Worm (Caenorhabditis elegans) whole organism, L1 larva: ENCODE results near the gene ZK250.14.
"Not testable (repeated sequence)": the region's sequence is repeated elsewhere in the genome, so short reads cannot be mapped to it uniquely, and the experiment has no call there.

Experiments used
- C16A3.4 ChIP-seq: fragments of 150-350 bp; optimal IDR thresholded peaks from 2 replicates; lab custom pipeline; 2014; ENCODE audit warnings: missing biosample characterization, missing genetic modification characterization
- C34B4.2 ChIP-seq: sonication (generic microtip); optimal IDR thresholded peaks from 2 replicates; lab custom pipeline; 2017; ENCODE audit warnings: mild to moderate bottlenecking, missing genetic modification characterization, missing compliant biosample characterization
- F16B12.6 ChIP-seq: fragments of 150-350 bp; optimal IDR thresholded peaks from 2 replicates; lab custom pipeline; 2014; ENCODE audit warnings: missing biosample characterization, missing genetic modification characterization
- aha-1 ChIP-seq: fragments of 150-350 bp; optimal IDR thresholded peaks from 2 replicates; lab custom pipeline; 2014; ENCODE audit warnings: missing biosample characterization, missing genetic modification characterization
- blmp-1 ChIP-seq: fragments of 150-350 bp; optimal IDR thresholded peaks from 2 replicates; lab custom pipeline; 2014; ENCODE audit warnings: missing biosample characterization, missing genetic modification characterization
- ceh-63 ChIP-seq: fragments of 200-800 bp; sonication (Bioruptor generic); optimal IDR thresholded peaks from 2 replicates; lab custom pipeline; 2018; ENCODE audit warnings: mild to moderate bottlenecking, missing genetic modification characterization, missing compliant biosample characterization
- ceh-88 ChIP-seq: fragments of 200-800 bp; sonication (Bioruptor generic); IDR thresholded peaks from 2 replicates; pipeline ENCODE4 v1.3.6; 2022; ENCODE audit warnings: missing genetic modification characterization, missing compliant biosample characterization
- dpl-1 ChIP-seq, 3 experiments: fragments of 150-350 bp in 2 of 3; sonication (generic microtip) in 1 of 3; optimal IDR thresholded peaks; 2 replicates each; lab custom pipeline; 2014 to 2017; ENCODE audit warnings: missing biosample characterization in 3 of 3, missing genetic modification characterization in 3 of 3, missing genetic modification reagents in 3 of 3
- efl-1 ChIP-seq, 4 experiments: fragments of 150-350 bp; optimal IDR thresholded peaks in 3 of 4; peaks in 1 of 4; 1 replicate in 1 of 4; 2 replicates in 3 of 4; lab custom pipeline; 2014; ENCODE audit warnings: missing biosample characterization in 2 of 4, missing genetic modification characterization in 2 of 4, missing genetic modification reagents in 2 of 4
- efl-3 ChIP-seq: fragments of 200-800 bp; sonication (Bioruptor generic); optimal IDR thresholded peaks from 2 replicates; lab custom pipeline; 2018; ENCODE audit warnings: mild to moderate bottlenecking, missing genetic modification characterization, missing compliant biosample characterization
- elt-2 ChIP-seq: sonication (generic microtip); optimal IDR thresholded peaks from 2 replicates; lab custom pipeline; 2016; ENCODE audit warnings: missing genetic modification characterization, mild to moderate bottlenecking, inconsistent platforms, missing compliant biosample characterization, missing genetic modification reagents
- elt-3 ChIP-seq, 6 experiments: fragments of 150-350 bp in 1 of 6; sonication (generic microtip); optimal IDR thresholded peaks; 2 replicates each; lab custom pipeline; 2017 to 2018; ENCODE audit warnings: missing biosample characterization in 6 of 6, missing genetic modification characterization in 6 of 6, inconsistent platforms in 1 of 6
- ets-5 ChIP-seq: fragments of 200-800 bp; sonication (Bioruptor generic); IDR thresholded peaks from 2 replicates; pipeline ENCODE4 v1.3.6; 2022; ENCODE audit warnings: missing genetic modification characterization, missing compliant biosample characterization
- fkh-10 ChIP-seq: sonication (generic microtip); optimal IDR thresholded peaks from 2 replicates; lab custom pipeline; 2017; ENCODE audit warnings: missing biosample characterization, missing genetic modification reagents, missing genetic modification characterization
- fkh-4 ChIP-seq: sonication (generic microtip); optimal IDR thresholded peaks from 2 replicates; lab custom pipeline; 2016; ENCODE audit warnings: missing compliant biosample characterization, missing genetic modification characterization, borderline replicate concordance
- hlh-4 ChIP-seq: sonication (generic microtip); optimal IDR thresholded peaks from 2 replicates; lab custom pipeline; 2016; ENCODE audit warnings: mild to moderate bottlenecking, missing genetic modification characterization, missing compliant biosample characterization
- irx-1 ChIP-seq: sonication (generic microtip); optimal IDR thresholded peaks from 2 replicates; lab custom pipeline; 2016; ENCODE audit warnings: missing genetic modification characterization, missing compliant biosample characterization
- jun-1 ChIP-seq: fragments of 150-350 bp; optimal IDR thresholded peaks from 2 replicates; lab custom pipeline; 2014; ENCODE audit warnings: missing biosample characterization, missing genetic modification reagents, missing genetic modification characterization
- lin-13 ChIP-seq: fragments of 150-350 bp; optimal IDR thresholded peaks from 2 replicates; lab custom pipeline; 2014; ENCODE audit warnings: missing biosample characterization, missing genetic modification reagents, missing genetic modification characterization
- lin-14 ChIP-seq: fragments of 200-800 bp; sonication (Bioruptor generic); optimal IDR thresholded peaks from 2 replicates; lab custom pipeline; 2018; ENCODE audit warnings: mild to moderate bottlenecking, missing genetic modification characterization, moderate library complexity, missing compliant biosample characterization
- lin-35 ChIP-seq, 2 experiments: fragments of 150-350 bp; optimal IDR thresholded peaks; 2 replicates each; lab custom pipeline; 2014; ENCODE audit warnings: missing biosample characterization in 2 of 2, missing genetic modification characterization in 2 of 2, missing genetic modification reagents in 2 of 2
- lin-39 ChIP-seq: fragments of 150-350 bp; optimal IDR thresholded peaks from 2 replicates; lab custom pipeline; 2014; ENCODE audit warnings: missing biosample characterization, missing genetic modification reagents, missing genetic modification characterization
- lir-3 ChIP-seq: sonication (generic microtip); optimal IDR thresholded peaks from 2 replicates; lab custom pipeline; 2016; ENCODE audit warnings: mild to moderate bottlenecking, missing genetic modification characterization, moderate library complexity, missing compliant biosample characterization; ENCODE audit not compliant: poor library complexity
- nhr-11 ChIP-seq: fragments of 150-350 bp; optimal IDR thresholded peaks from 2 replicates; lab custom pipeline; 2014; ENCODE audit warnings: missing biosample characterization, missing genetic modification characterization
- nhr-47 ChIP-seq: sonication (generic microtip); optimal IDR thresholded peaks from 2 replicates; lab custom pipeline; 2016; ENCODE audit warnings: mild to moderate bottlenecking, missing genetic modification characterization, moderate library complexity, missing compliant biosample characterization
- nhr-76 ChIP-seq: sonication (generic microtip); optimal IDR thresholded peaks from 2 replicates; lab custom pipeline; 2017; ENCODE audit warnings: missing biosample characterization, missing genetic modification characterization
- nhr-85 ChIP-seq: sonication (generic microtip); peaks from one replicate; lab custom pipeline; 2016; ENCODE audit warnings: missing genetic modification characterization, inconsistent platforms, missing compliant biosample characterization
- pqm-1 ChIP-seq: sonication (generic microtip); optimal IDR thresholded peaks from 3 replicates; lab custom pipeline; 2017; ENCODE audit warnings: missing biosample characterization, missing genetic modification characterization
- snpc-4 ChIP-seq: fragments of 150-350 bp; optimal IDR thresholded peaks from 2 replicates; lab custom pipeline; 2014; ENCODE audit warnings: missing biosample characterization, missing genetic modification characterization
- tlp-1 ChIP-seq: fragments of 150-350 bp; optimal IDR thresholded peaks from 2 replicates; lab custom pipeline; 2014; ENCODE audit warnings: missing biosample characterization, missing genetic modification characterization
- xbp-1 ChIP-seq: sonication (generic microtip); optimal IDR thresholded peaks from 2 replicates; lab custom pipeline; 2016; ENCODE audit warnings: missing genetic modification characterization, missing compliant biosample characterization
- zag-1 ChIP-seq: fragments of 150-350 bp; optimal IDR thresholded peaks from 2 replicates; lab custom pipeline; 2014; ENCODE audit warnings: missing biosample characterization, missing genetic modification characterization
- ztf-4 ChIP-seq: fragments of 150-350 bp; optimal IDR thresholded peaks from 2 replicates; lab custom pipeline; 2014; ENCODE audit warnings: missing biosample characterization, missing genetic modification characterization

ZK250.14 gene

ce11 chrII:1955568-1955967 is 10.6 kb upstream of the ZK250.14 start, which contains the start of gene math-49:
Gene math-49, minus strand, starts transcription at chrII:1955668.
- TF ChIP-seq lir-3 (tag; lab: Kevin White, UChicago); efl-3 (GFP tag; lab: Kevin White, UChicago); C16A3.4 (tag; lab: Kevin White, UChicago): not testable (repeated sequence)

DNA sequence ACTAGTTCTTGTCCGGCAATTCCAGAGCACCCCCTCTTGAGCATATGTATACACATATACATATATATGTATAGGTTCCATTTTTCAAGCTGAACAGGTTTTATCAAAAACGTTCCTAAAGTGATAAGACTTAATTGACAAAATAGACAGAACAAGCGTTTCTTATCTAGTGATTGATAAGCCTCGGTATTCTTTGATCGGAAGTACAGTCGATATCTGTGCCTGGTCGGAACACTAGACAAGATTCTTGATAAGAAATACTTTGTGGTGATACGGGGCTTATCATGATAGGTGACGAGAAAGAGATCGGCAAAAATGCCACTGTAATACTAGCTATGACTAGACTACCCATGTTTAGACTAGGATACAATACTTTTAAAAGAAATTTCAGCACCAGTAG is 4.1 kb upstream of the ZK250.14 start:
- peak; percentile 56 for TF ChIP-seq tlp-1
- no peak for TF ChIP-seq fkh-10
- peak; percentile 56 for TF ChIP-seq pqm-1
- TF ChIP-seq zag-1 (tag; lab: Kevin White, UChicago): no peak
- peak; percentile 43 for TF ChIP-seq lin-14 (GFP tag; lab: Kevin White, UChicago)
- TF ChIP-seq jun-1: peak; percentile 64
- TF ChIP-seq elt-2 (tag; lab: Kevin White, UChicago): peak; percentile 98
- peak in 1 of 6 experiments; percentile 42 for TF ChIP-seq elt-3 (tag; optimal IDR thresholded peaks at IDR 0.05; lab: Kevin White, UChicago)

ce11 chrII:1948393-1948792 is 3.4 kb upstream of the ZK250.14 start, which contains the start of gene ZK250.2:
Gene ZK250.2, plus strand, starts transcription at chrII:1948693.
- TF ChIP-seq irx-1; aha-1; nhr-47 (tag; lab: Kevin White, UChicago): not testable (repeated sequence)

- TF ChIP-seq C34B4.2 (tag; lab: Kevin White, UChicago) (no peak), snpc-4 (tag; lab: Kevin White, UChicago) (no peak), ceh-63 (GFP tag; lab: Kevin White, UChicago) (no peak), zag-1 (tag; lab: Kevin White, UChicago) (no peak), nhr-85 (no peak), irx-1 (no peak), nhr-76 (tag; lab: Kevin White, UChicago) (no peak), ztf-4 (tag; lab: Kevin White, UChicago) (no peak), nhr-47 (tag; lab: Kevin White, UChicago) (no peak), ceh-88 (GFP tag; lab: Robert Waterston, UW) (no peak), xbp-1 (tag; lab: Kevin White, UChicago) (no peak), lir-3 (tag; lab: Kevin White, UChicago) (no peak), lin-39 (tag; lab: Kevin White, UChicago) (no peak), hlh-4 (no peak), blmp-1 (tag; lab: Kevin White, UChicago) (no peak), lin-13 (GFP tag; lab: Kevin White, UChicago) (no peak)
- TF ChIP-seq, all 84 proteins: peak for 0
Measured at ce11 chrII:1946427-1946826, 1.4 kb upstream of the ZK250.14 start, which contains the start of gene math-48. Gene math-48, minus strand, starts transcription at chrII:1946527.

ce11 chrII:1939652-1940051 is 5.3 kb downstream of the ZK250.14 start, which contains the start of gene ZK250.13:
Gene ZK250.13, minus strand, starts transcription at chrII:1939752.
- TF ChIP-seq nhr-11 (no peak), fkh-4 (tag; lab: Kevin White, UChicago) (no peak), F16B12.6 (tag; lab: Kevin White, UChicago) (no peak), elt-2 (tag; lab: Kevin White, UChicago) (peak; percentile 36)

- TF ChIP-seq lin-35 (GFP tag; optimal IDR thresholded peaks at IDR 0.05; lab: Kevin White, UChicago) (peak; percentile 5 to 56), ets-5 (GFP tag; lab: Robert Waterston, UW) (no peak), efl-1 (optimal IDR thresholded peaks at IDR 0.05; lab: Kevin White, UChicago) (peak in 1 of 2 experiments; percentile 52), efl-1 (GFP tag; optimal IDR thresholded peaks at IDR 0.05 in 1 of 2; lab: Kevin White, UChicago) (peak; percentile 60 to 94), dpl-1 (GFP tag; optimal IDR thresholded peaks at IDR 0.05; lab: Kevin White, UChicago) (peak; percentile 20 to 54 (median 53))
Measured at ce11 chrII:1928578-1928977, 16.4 kb downstream of the ZK250.14 start.
